Fruit fly (Drosophila melanogaster) Kc167 (cell line): ENCODE data around the gene CG43895.

Experiments used
- Myc ChIP-seq: fragments of >200 bp; optimal IDR thresholded peaks from 2 replicates; lab custom pipeline; 2017; ENCODE audit warnings: missing external identifiers
- h ChIP-seq: fragments of >200 bp; optimal IDR thresholded peaks from 3 replicates; lab custom pipeline; 2018; ENCODE audit warnings: missing external identifiers
- psq ChIP-seq: fragments of >200 bp; optimal IDR thresholded peaks from 2 replicates; lab custom pipeline; 2017; ENCODE audit warnings: missing external identifiers
- ttk ChIP-seq: sonication (Bioruptor generic); optimal IDR thresholded peaks from 2 replicates; lab custom pipeline; 2017; ENCODE audit warnings: missing external identifiers

dm6 chr3L:21787883-21788282 lies 25.6 kb downstream of the CG43895 start:
- TF ChIP-seq Myc (lab: Kevin White, UChicago) (no peak), ttk (no peak), h (no peak), psq (lab: Kevin White, UChicago) (no peak)
